Worm (Caenorhabditis elegans): ENCODE results near the gene Y47D3A.34.

DNA sequence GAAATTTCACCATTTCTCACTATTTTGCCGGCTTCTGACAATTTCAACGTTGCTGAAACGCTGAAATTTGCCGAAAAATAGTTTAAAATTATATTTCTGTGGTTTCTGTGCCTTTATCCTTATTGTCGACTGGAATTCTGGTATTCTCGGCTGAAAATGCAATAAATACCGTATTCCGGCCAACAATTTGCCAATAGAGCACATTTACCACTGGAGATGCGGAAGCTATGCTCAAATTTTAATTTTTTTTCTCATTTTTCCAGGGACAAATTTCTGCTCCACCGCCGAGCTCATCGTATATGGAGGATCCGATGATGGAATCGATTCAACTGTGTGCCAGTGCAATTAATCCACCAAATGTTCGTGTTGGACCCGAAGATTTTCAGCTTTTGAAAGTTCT is 11.9 kb upstream of the Y47D3A.34 start:
- no peak for TF ChIP-seq ama-1 (optimal IDR thresholded peaks at IDR 0.05)
- no peak for TF ChIP-seq flt-1 (GFP tag; IDR thresholded peaks at IDR 0.05)
- no peak for TF ChIP-seq ceh-36 (tag; optimal IDR thresholded peaks at IDR 0.05)
- TF ChIP-seq tbx-37 (GFP tag; conservative IDR thresholded peaks at IDR 0.05), result no peak

Data from whole organism, early embryonic.